Worm (Caenorhabditis elegans) whole organism, L1 larva: Measurements from ENCODE around the gene T10G3.3.
A peak's percentile ranks its signal among the peaks of the same experiment; 100 is the strongest.

Experiments
- C16A3.4 ChIP-seq: fragments of 150-350 bp; optimal IDR thresholded peaks from 2 replicates; lab custom pipeline; 2014; ENCODE audit warnings: missing biosample characterization, missing genetic modification characterization
- C34B4.2 ChIP-seq: sonication (generic microtip); optimal IDR thresholded peaks from 2 replicates; lab custom pipeline; 2017; ENCODE audit warnings: mild to moderate bottlenecking, missing genetic modification characterization, missing compliant biosample characterization
- F16B12.6 ChIP-seq: fragments of 150-350 bp; optimal IDR thresholded peaks from 2 replicates; lab custom pipeline; 2014; ENCODE audit warnings: missing biosample characterization, missing genetic modification characterization
- Y116A8C.19 ChIP-seq: sonication (generic microtip); optimal IDR thresholded peaks from 2 replicates; lab custom pipeline; 2016; ENCODE audit warnings: missing compliant biosample characterization, missing genetic modification characterization, borderline replicate concordance
- alr-1 ChIP-seq: fragments of 200-800 bp; sonication (Bioruptor generic); optimal IDR thresholded peaks from 2 replicates; lab custom pipeline; 2018; ENCODE audit warnings: borderline replicate concordance, mild to moderate bottlenecking, missing genetic modification characterization, missing compliant biosample characterization
- aly-2 ChIP-seq: fragments of 150-350 bp; optimal IDR thresholded peaks from 2 replicates; lab custom pipeline; 2014; ENCODE audit warnings: missing biosample characterization, missing genetic modification characterization
- blmp-1 ChIP-seq: fragments of 150-350 bp; optimal IDR thresholded peaks from 2 replicates; lab custom pipeline; 2014; ENCODE audit warnings: missing biosample characterization, missing genetic modification characterization
- ceh-63 ChIP-seq: fragments of 200-800 bp; sonication (Bioruptor generic); optimal IDR thresholded peaks from 2 replicates; lab custom pipeline; 2018; ENCODE audit warnings: mild to moderate bottlenecking, missing genetic modification characterization, missing compliant biosample characterization
- ceh-82 ChIP-seq, 3 experiments: fragments of 150-350 bp in 1 of 3; sonication (generic microtip) in 2 of 3; optimal IDR thresholded peaks; 2 replicates each; lab custom pipeline; 2014 to 2017; ENCODE audit warnings: missing biosample characterization in 3 of 3, missing genetic modification characterization in 3 of 3
- ceh-88 ChIP-seq: fragments of 200-800 bp; sonication (Bioruptor generic); IDR thresholded peaks from 2 replicates; pipeline ENCODE4 v1.3.6; 2022; ENCODE audit warnings: missing genetic modification characterization, missing compliant biosample characterization
- ces-1 ChIP-seq: fragments of 150-350 bp; optimal IDR thresholded peaks from 2 replicates; lab custom pipeline; 2014; ENCODE audit warnings: missing biosample characterization, missing genetic modification reagents, missing genetic modification characterization
- dpl-1 ChIP-seq, 3 experiments: fragments of 150-350 bp in 2 of 3; sonication (generic microtip) in 1 of 3; optimal IDR thresholded peaks; 2 replicates each; lab custom pipeline; 2014 to 2017; ENCODE audit warnings: missing biosample characterization in 3 of 3, missing genetic modification characterization in 3 of 3, missing genetic modification reagents in 3 of 3
- dsc-1 ChIP-seq: sonication (generic microtip); optimal IDR thresholded peaks from 2 replicates; lab custom pipeline; 2016; ENCODE audit warnings: mild to moderate bottlenecking, missing genetic modification characterization, missing compliant biosample characterization
- efl-1 ChIP-seq, 4 experiments: fragments of 150-350 bp; optimal IDR thresholded peaks in 3 of 4; peaks in 1 of 4; 1 replicate in 1 of 4; 2 replicates in 3 of 4; lab custom pipeline; 2014; ENCODE audit warnings: missing biosample characterization in 2 of 4, missing genetic modification characterization in 2 of 4, missing genetic modification reagents in 2 of 4
- efl-3 ChIP-seq: fragments of 200-800 bp; sonication (Bioruptor generic); optimal IDR thresholded peaks from 2 replicates; lab custom pipeline; 2018; ENCODE audit warnings: mild to moderate bottlenecking, missing genetic modification characterization, missing compliant biosample characterization
- egl-13 ChIP-seq: sonication (generic microtip); optimal IDR thresholded peaks from 2 replicates; lab custom pipeline; 2016; ENCODE audit warnings: missing genotype, missing genetic modification reagents, missing genetic modification characterization, missing compliant biosample characterization
- egl-27 ChIP-seq, 2 experiments: fragments of 150-350 bp in 1 of 2; sonication (generic microtip); optimal IDR thresholded peaks; 3 replicates each; lab custom pipeline; 2017 to 2018; ENCODE audit warnings: missing biosample characterization in 2 of 2, missing genetic modification characterization in 2 of 2, missing genetic modification reagents in 2 of 2
- elt-2 ChIP-seq: sonication (generic microtip); optimal IDR thresholded peaks from 2 replicates; lab custom pipeline; 2016; ENCODE audit warnings: missing genetic modification characterization, mild to moderate bottlenecking, inconsistent platforms, missing compliant biosample characterization, missing genetic modification reagents
- fkh-10 ChIP-seq: sonication (generic microtip); optimal IDR thresholded peaks from 2 replicates; lab custom pipeline; 2017; ENCODE audit warnings: missing biosample characterization, missing genetic modification reagents, missing genetic modification characterization
- hlh-17 ChIP-seq: fragments of 200-800 bp; sonication (Bioruptor generic); optimal IDR thresholded peaks from 2 replicates; lab custom pipeline; 2018; ENCODE audit warnings: missing genetic modification characterization, mild to moderate bottlenecking, missing compliant biosample characterization, moderate library complexity, borderline replicate concordance
- hlh-4 ChIP-seq: sonication (generic microtip); optimal IDR thresholded peaks from 2 replicates; lab custom pipeline; 2016; ENCODE audit warnings: mild to moderate bottlenecking, missing genetic modification characterization, missing compliant biosample characterization
- hpl-2 ChIP-seq: fragments of 150-350 bp; optimal IDR thresholded peaks from 2 replicates; lab custom pipeline; 2014; ENCODE audit warnings: missing biosample characterization, missing genetic modification reagents, missing genetic modification characterization
- lin-13 ChIP-seq: fragments of 150-350 bp; optimal IDR thresholded peaks from 2 replicates; lab custom pipeline; 2014; ENCODE audit warnings: missing biosample characterization, missing genetic modification reagents, missing genetic modification characterization
- lin-15B ChIP-seq: fragments of 150-350 bp; sonication (generic microtip); optimal IDR thresholded peaks from 3 replicates; lab custom pipeline; 2014; ENCODE audit warnings: missing biosample characterization, missing genetic modification characterization
- lir-3 ChIP-seq: sonication (generic microtip); optimal IDR thresholded peaks from 2 replicates; lab custom pipeline; 2016; ENCODE audit warnings: mild to moderate bottlenecking, missing genetic modification characterization, moderate library complexity, missing compliant biosample characterization; ENCODE audit not compliant: poor library complexity
- lsy-2 ChIP-seq, 2 experiments: fragments of 150-350 bp; optimal IDR thresholded peaks; 2 replicates each; lab custom pipeline; 2014; ENCODE audit warnings: missing biosample characterization in 2 of 2, missing genetic modification characterization in 2 of 2
- mab-9 ChIP-seq: fragments of 200-800 bp; sonication (Bioruptor generic); IDR thresholded peaks from 2 replicates; pipeline ENCODE4 v1.3.6; 2022; ENCODE audit warnings: missing genetic modification reagents, missing genetic modification characterization, missing compliant biosample characterization
- mdl-1 ChIP-seq, 2 experiments: fragments of 150-350 bp; optimal IDR thresholded peaks; 2 replicates each; lab custom pipeline; 2014 to 2017; ENCODE audit warnings: missing biosample characterization in 2 of 2, missing genetic modification characterization in 2 of 2, inconsistent platforms in 1 of 2
- mef-2 ChIP-seq: fragments of 150-350 bp; optimal IDR thresholded peaks from 2 replicates; lab custom pipeline; 2014; ENCODE audit warnings: missing biosample characterization, missing genetic modification characterization
- nhr-11 ChIP-seq: fragments of 150-350 bp; optimal IDR thresholded peaks from 2 replicates; lab custom pipeline; 2014; ENCODE audit warnings: missing biosample characterization, missing genetic modification characterization
- nhr-12 ChIP-seq: sonication (generic microtip); optimal IDR thresholded peaks from 2 replicates; lab custom pipeline; 2017; ENCODE audit warnings: missing biosample characterization, missing genetic modification characterization
- nhr-237 ChIP-seq: fragments of 150-350 bp; optimal IDR thresholded peaks from 2 replicates; lab custom pipeline; 2014; ENCODE audit warnings: missing biosample characterization, missing genetic modification characterization
- nhr-47 ChIP-seq: sonication (generic microtip); optimal IDR thresholded peaks from 2 replicates; lab custom pipeline; 2016; ENCODE audit warnings: mild to moderate bottlenecking, missing genetic modification characterization, moderate library complexity, missing compliant biosample characterization
- nhr-77 ChIP-seq: fragments of 150-350 bp; optimal IDR thresholded peaks from 2 replicates; lab custom pipeline; 2014; ENCODE audit warnings: missing biosample characterization, missing genetic modification characterization
- nhr-84 ChIP-seq: sonication (generic microtip); optimal IDR thresholded peaks from 2 replicates; lab custom pipeline; 2017; ENCODE audit warnings: missing biosample characterization, missing genetic modification characterization
- pag-3 ChIP-seq: sonication (generic microtip); optimal IDR thresholded peaks from 2 replicates; lab custom pipeline; 2017; ENCODE audit warnings: missing genetic modification characterization, mild to moderate bottlenecking, missing compliant biosample characterization, antibody characterized with exemption, borderline replicate concordance; ENCODE audit not compliant: insufficient read depth
- pax-3 ChIP-seq: fragments of 200-800 bp; sonication (Bioruptor generic); optimal IDR thresholded peaks from 2 replicates; lab custom pipeline; 2018; ENCODE audit warnings: mild to moderate bottlenecking, missing genetic modification characterization, moderate library complexity, missing compliant biosample characterization
- pqm-1 ChIP-seq: sonication (generic microtip); optimal IDR thresholded peaks from 3 replicates; lab custom pipeline; 2017; ENCODE audit warnings: missing biosample characterization, missing genetic modification characterization
- rnt-1 ChIP-seq: sonication (generic microtip); optimal IDR thresholded peaks from 2 replicates; lab custom pipeline; 2016; ENCODE audit warnings: mild to moderate bottlenecking, missing genetic modification characterization, moderate library complexity, missing compliant biosample characterization
- sup-37 ChIP-seq: fragments of 200-800 bp; sonication (Bioruptor generic); optimal IDR thresholded peaks from 2 replicates; lab custom pipeline; 2018; ENCODE audit warnings: mild to moderate bottlenecking, missing genetic modification characterization, missing compliant biosample characterization
- swsn-7 ChIP-seq: sonication (generic microtip); optimal IDR thresholded peaks from 2 replicates; lab custom pipeline; 2016; ENCODE audit warnings: missing genetic modification characterization, missing compliant biosample characterization
- tbx-2 ChIP-seq: sonication (generic microtip); optimal IDR thresholded peaks from 2 replicates; lab custom pipeline; 2016; ENCODE audit warnings: missing genetic modification characterization, missing compliant biosample characterization
- tlp-1 ChIP-seq: fragments of 150-350 bp; optimal IDR thresholded peaks from 2 replicates; lab custom pipeline; 2014; ENCODE audit warnings: missing biosample characterization, missing genetic modification characterization
- unc-30 ChIP-seq: sonication (generic microtip); optimal IDR thresholded peaks from 2 replicates; lab custom pipeline; 2017; ENCODE audit warnings: missing biosample characterization, missing genetic modification characterization
- unc-86 ChIP-seq: sonication (generic microtip); optimal IDR thresholded peaks from 2 replicates; lab custom pipeline; 2016; ENCODE audit warnings: missing genetic modification characterization, missing compliant biosample characterization
- unc-98 ChIP-seq: fragments of 200-800 bp; sonication (Bioruptor generic); IDR thresholded peaks from 2 replicates; pipeline ENCODE4 v1.3.6; 2022; ENCODE audit warnings: missing genetic modification characterization, missing compliant biosample characterization
- zag-1 ChIP-seq: fragments of 150-350 bp; optimal IDR thresholded peaks from 2 replicates; lab custom pipeline; 2014; ENCODE audit warnings: missing biosample characterization, missing genetic modification characterization
- zip-4 ChIP-seq: fragments of 200-800 bp; sonication (Bioruptor generic); optimal IDR thresholded peaks from 2 replicates; lab custom pipeline; 2018; ENCODE audit warnings: mild to moderate bottlenecking, missing genetic modification characterization, moderate library complexity, missing compliant biosample characterization
- ztf-11 ChIP-seq, 2 experiments: sonication (generic microtip); optimal IDR thresholded peaks; 2 replicates each; lab custom pipeline; 2016 to 2017; ENCODE audit warnings: missing genetic modification characterization in 2 of 2, missing biosample characterization in 1 of 2, missing compliant biosample characterization in 1 of 2
- ztf-4 ChIP-seq: fragments of 150-350 bp; optimal IDR thresholded peaks from 2 replicates; lab custom pipeline; 2014; ENCODE audit warnings: missing biosample characterization, missing genetic modification characterization

Gene T10G3.3

DNA sequence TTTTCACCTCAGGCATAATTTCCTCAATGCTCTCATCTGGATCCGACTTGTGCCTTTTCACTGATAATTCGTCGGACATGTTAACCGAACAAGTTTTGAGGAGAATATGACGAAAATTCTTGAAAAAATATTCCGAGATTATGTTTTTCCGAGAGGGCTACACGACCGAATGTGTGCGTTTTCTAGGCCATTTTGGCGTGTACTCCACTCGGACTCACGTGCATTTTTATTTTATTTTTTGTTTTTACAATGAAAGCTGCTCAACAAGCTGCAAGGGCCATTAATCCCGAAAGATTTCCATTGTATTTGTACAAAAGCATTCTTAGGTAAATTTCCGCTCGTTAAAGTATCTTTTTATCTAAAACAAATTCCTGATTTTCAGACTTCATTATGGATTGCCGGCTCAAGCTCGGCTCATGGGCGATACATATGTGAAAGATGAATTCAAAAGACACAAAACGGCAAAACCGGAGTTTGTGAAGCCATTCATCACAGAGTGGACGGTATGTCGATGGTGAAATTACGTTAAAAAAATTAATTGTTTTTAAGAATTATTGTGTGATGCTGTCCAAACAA, 21.7 kb downstream of the T10G3.3 start, which contains the start of the genes F25H9.6 and F25H9.7:
Gene F25H9.6 (minus strand): TSS at position 172 of the 576 bp plus-strand sequence.
Gene F25H9.7 (plus strand): TSS at position 187 of the 576 bp plus-strand sequence.
- peak; percentile 91 for TF ChIP-seq unc-98 (GFP tag; lab: Robert Waterston, UW)
- TF ChIP-seq mef-2 (tag; lab: Kevin White, UChicago), result peak; percentile 52
- TF ChIP-seq tlp-1, result no peak
- no peak for TF ChIP-seq nhr-84 (tag; lab: Kevin White, UChicago)
- no peak for TF ChIP-seq alr-1 (tag; lab: Kevin White, UChicago)
- TF ChIP-seq egl-27 (tag; optimal IDR thresholded peaks at IDR 0.05; lab: Kevin White, UChicago), result no peak
- TF ChIP-seq ceh-63, result peak; percentile 94
- no peak for TF ChIP-seq unc-30
- TF ChIP-seq zag-1 (tag; lab: Kevin White, UChicago), result no peak
- peak; percentile 80 for TF ChIP-seq sup-37 (GFP tag; lab: Kevin White, UChicago)
- TF ChIP-seq unc-86 (tag; lab: Kevin White, UChicago), result peak; percentile 88
- peak; percentile 94 for TF ChIP-seq egl-13 (tag; lab: Kevin White, UChicago)
- peak in 1 of 2 experiments; percentile 99 for TF ChIP-seq ztf-11 (tag; optimal IDR thresholded peaks at IDR 0.05; lab: Kevin White, UChicago)
- TF ChIP-seq C16A3.4, result peak; percentile 56
- TF ChIP-seq ces-1 (GFP tag; lab: Kevin White, UChicago), result no peak
- peak; percentile 41 for TF ChIP-seq nhr-77
- peak; percentile 97 for TF ChIP-seq dsc-1 (tag; lab: Kevin White, UChicago)
- TF ChIP-seq pax-3, result peak; percentile 100
- TF ChIP-seq nhr-237, result no peak
- peak; percentile 75 for TF ChIP-seq C34B4.2
- peak; percentile 98 for TF ChIP-seq Y116A8C.19 (tag; lab: Kevin White, UChicago)
- TF ChIP-seq lin-15B (tag; lab: Kevin White, UChicago), result peak; percentile 66
- peak; percentile 71 for TF ChIP-seq zip-4 (GFP tag; lab: Kevin White, UChicago)
- peak; percentile 74 for TF ChIP-seq ceh-88
- TF ChIP-seq mdl-1 (tag; optimal IDR thresholded peaks at IDR 0.05; lab: Kevin White, UChicago), result peak; percentile 37 to 96
- TF ChIP-seq lin-13 (GFP tag; lab: Kevin White, UChicago), result peak; percentile 85
- no peak for TF ChIP-seq nhr-12 (tag; lab: Kevin White, UChicago)
- peak; percentile 76 for TF ChIP-seq hlh-17 (GFP tag; lab: Kevin White, UChicago)
- peak; percentile 88 for TF ChIP-seq efl-3 (GFP tag; lab: Kevin White, UChicago)
- peak; percentile 27 for TF ChIP-seq hpl-2 (GFP tag; lab: Kevin White, UChicago)
- TF ChIP-seq fkh-10 (GFP tag; lab: Kevin White, UChicago), result no peak
- TF ChIP-seq blmp-1, result peak; percentile 60
- peak; percentile 78 to 93 (median 80) for TF ChIP-seq ceh-82 (tag; optimal IDR thresholded peaks at IDR 0.05; lab: Kevin White, UChicago)
- peak; percentile 96 for TF ChIP-seq nhr-47
- TF ChIP-seq pag-3 (tag; lab: Kevin White, UChicago), result no peak
- TF ChIP-seq F16B12.6, result peak; percentile 62
- TF ChIP-seq lir-3 (tag; lab: Kevin White, UChicago), result peak; percentile 99
- TF ChIP-seq mab-9 (GFP tag; lab: Robert Waterston, UW), result peak; percentile 94
- TF ChIP-seq pqm-1 (tag; lab: Kevin White, UChicago), result peak; percentile 28
- TF ChIP-seq aly-2 (tag; lab: Kevin White, UChicago), result peak; percentile 41
- peak; percentile 70 to 85 (median 79) for TF ChIP-seq dpl-1 (GFP tag; optimal IDR thresholded peaks at IDR 0.05; lab: Kevin White, UChicago)
- peak; percentile 87 for TF ChIP-seq elt-2 (tag; lab: Kevin White, UChicago)
- TF ChIP-seq lsy-2 (tag; optimal IDR thresholded peaks at IDR 0.05; lab: Kevin White, UChicago), result peak; percentile 79 to 87
- peak; percentile 87 for TF ChIP-seq hlh-4 (tag; lab: Kevin White, UChicago)
- TF ChIP-seq rnt-1 (tag; lab: Kevin White, UChicago), result peak; percentile 100
- TF ChIP-seq ztf-4 (tag; lab: Kevin White, UChicago), result peak; percentile 34
- TF ChIP-seq tbx-2 (tag; lab: Kevin White, UChicago), result peak; percentile 97
- TF ChIP-seq swsn-7 (tag; lab: Kevin White, UChicago), result peak; percentile 94
- TF ChIP-seq nhr-11 (tag; lab: Kevin White, UChicago), result peak; percentile 39
- TF ChIP-seq efl-1 (optimal IDR thresholded peaks at IDR 0.05; lab: Kevin White, UChicago), result peak; percentile 80 to 83
- peak; percentile 77 to 97 for TF ChIP-seq efl-1 (GFP tag; optimal IDR thresholded peaks at IDR 0.05 in 1 of 2; lab: Kevin White, UChicago)
